Worm (Caenorhabditis elegans): ENCODE data around the gene srsx-13.

DNA sequence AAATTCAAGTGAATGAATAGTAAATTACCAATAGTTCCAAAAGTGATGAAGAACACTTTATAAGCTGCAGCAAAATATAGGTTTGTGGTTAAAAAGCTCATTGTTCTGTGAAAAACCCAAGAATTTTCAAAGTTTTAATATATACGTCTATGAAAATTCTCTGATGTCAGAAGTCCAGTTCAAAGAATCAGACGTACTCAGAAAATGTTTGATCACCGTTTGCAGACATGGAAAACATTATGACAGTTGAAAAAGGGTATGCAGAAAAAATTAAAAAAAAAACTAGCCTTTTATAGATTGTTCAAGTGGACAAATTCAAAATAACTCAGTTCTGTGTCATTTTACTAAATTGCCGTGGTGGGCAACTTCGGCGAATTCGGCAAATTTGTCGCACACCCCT is 8.3 kb downstream of the srsx-13 start, which contains the start of gene srsx-10:
- no peak for TF ChIP-seq tbx-37 (GFP tag; conservative IDR thresholded peaks at IDR 0.05)
- TF ChIP-seq ama-1 (optimal IDR thresholded peaks at IDR 0.05): no peak
- no peak for TF ChIP-seq hnd-1 (tag; optimal IDR thresholded peaks at IDR 0.05)
- TF ChIP-seq hmg-4 (GFP tag; optimal IDR thresholded peaks at IDR 0.05): no peak
- no peak for TF ChIP-seq pes-1 (GFP tag; IDR thresholded peaks at IDR 0.05)
- TF ChIP-seq tbx-11 (GFP tag; IDR thresholded peaks at IDR 0.05): no peak
- no peak for TF ChIP-seq F13C5.2 (tag; optimal IDR thresholded peaks at IDR 0.05)
- TF ChIP-seq ets-7 (tag; optimal IDR thresholded peaks at IDR 0.05): no peak
- TF ChIP-seq aly-1 (tag; optimal IDR thresholded peaks at IDR 0.05): no peak
- no peak for TF ChIP-seq flt-1 (GFP tag; IDR thresholded peaks at IDR 0.05)
- TF ChIP-seq B0310.2 (tag; optimal IDR thresholded peaks at IDR 0.05): no peak
- TF ChIP-seq hmbx-1 (tag; optimal IDR thresholded peaks at IDR 0.05): no peak
- TF ChIP-seq scrt-1 (GFP tag; IDR thresholded peaks at IDR 0.05): no peak
- TF ChIP-seq tra-4 (tag; optimal IDR thresholded peaks at IDR 0.05): no peak
